Worm (Caenorhabditis elegans): ENCODE results near the gene snrp-40.1.

ce11 chrX:11310285-11310838 is 10.8 kb upstream of the snrp-40.1 start, which contains the start of gene F08G12.5:
- TF ChIP-seq tra-4 (tag; optimal IDR thresholded peaks at IDR 0.05): no peak
- TF ChIP-seq pes-1 (GFP tag; IDR thresholded peaks at IDR 0.05): no peak
- no peak for TF ChIP-seq scrt-1 (GFP tag; IDR thresholded peaks at IDR 0.05)
- TF ChIP-seq ama-1 (optimal IDR thresholded peaks at IDR 0.05): no peak
- TF ChIP-seq flt-1 (GFP tag; IDR thresholded peaks at IDR 0.05): no peak
